Fruit fly (Drosophila melanogaster) whole organism: ENCODE results near the gene Crg-1.

Experiments
- Dll ChIP-seq: fragments of >200 bp; optimal IDR thresholded peaks from 2 replicates; lab custom pipeline; 2017
- EcR ChIP-seq, 2 experiments: fragments of >200 bp; optimal IDR thresholded peaks; 2 replicates each; lab custom pipeline; 2017; ENCODE audit warnings: missing biosample characterization in 2 of 2, missing genetic modification characterization in 2 of 2, missing genetic modification reagents in 2 of 2
- psq ChIP-seq: fragments of >200 bp; optimal IDR thresholded peaks from 2 replicates; lab custom pipeline; 2017
- usp ChIP-seq: fragments of >200 bp; optimal IDR thresholded peaks from 2 replicates; lab custom pipeline; 2017; ENCODE audit warnings: missing biosample characterization, missing genetic modification characterization, mixed read lengths

DNA sequence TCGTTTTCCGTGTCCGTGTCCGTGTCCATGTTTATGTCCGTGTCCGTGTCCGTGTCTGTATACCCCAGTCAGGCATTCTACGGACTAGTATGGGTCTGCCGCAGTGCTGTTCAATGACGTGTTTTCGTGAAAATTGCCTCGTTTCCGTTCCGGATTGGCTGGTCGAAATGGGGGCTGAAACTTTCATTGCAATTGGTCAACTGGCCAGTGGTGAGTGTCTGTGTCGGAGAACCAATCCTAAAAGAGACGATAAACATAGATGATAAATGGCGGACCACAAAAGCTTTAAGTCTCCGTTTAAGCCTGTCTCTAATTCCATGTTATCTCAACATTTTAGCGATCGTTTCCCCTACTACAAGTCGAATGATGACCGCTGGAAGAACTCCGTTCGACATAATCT, 16.1 kb downstream of the Crg-1 start:
- TF ChIP-seq Dll (lab: Kevin White, UChicago) = no peak
- TF ChIP-seq EcR (GFP tag; optimal IDR thresholded peaks at IDR 0.05; lab: Kevin White, UChicago) = no peak
- no peak for TF ChIP-seq psq (lab: Kevin White, UChicago)
- TF ChIP-seq usp = no peak
